Worm (Caenorhabditis elegans): ENCODE results near the gene C54E10.10.

DNA sequence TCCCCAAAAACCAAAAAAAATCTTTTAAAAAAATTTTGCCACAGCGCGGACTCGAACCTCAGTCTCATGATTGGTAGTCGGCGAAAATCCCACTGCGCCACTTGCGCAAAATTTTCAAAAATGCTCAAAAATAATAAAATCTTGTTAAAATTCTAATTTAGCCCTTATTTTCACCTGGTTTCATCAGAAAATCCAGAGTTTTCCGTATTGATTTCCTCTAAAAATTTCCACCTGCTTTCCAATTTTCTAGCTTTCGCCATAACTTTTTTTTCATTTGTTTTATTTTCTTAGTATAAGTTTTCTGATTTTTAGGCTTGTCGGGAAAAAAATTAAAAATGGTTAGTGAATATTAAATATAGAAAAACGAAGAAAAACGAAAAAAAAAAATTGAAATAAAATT lies 24.2 kb upstream of the C54E10.10 start:
- TF ChIP-seq ceh-32 (tag; optimal IDR thresholded peaks at IDR 0.05; ENCODE audit: poor library complexity) (no peak), ceh-20 (GFP tag; IDR thresholded peaks at IDR 0.05) (no peak), snpc-4 (tag; optimal IDR thresholded peaks at IDR 0.05) (no peak), nhr-237 (tag; optimal IDR thresholded peaks at IDR 0.05) (no peak), dmd-6 (GFP tag; IDR thresholded peaks at IDR 0.05) (no peak), pha-4 (GFP tag; IDR thresholded peaks at IDR 0.05) (no peak), pha-4 (tag; optimal IDR thresholded peaks at IDR 0.05) (no peak), skn-1 (tag; optimal IDR thresholded peaks at IDR 0.05) (no peak), nhr-11 (tag; optimal IDR thresholded peaks at IDR 0.05) (no peak), madf-9 (GFP tag; conservative IDR thresholded peaks at IDR 0.05) (no peak), lin-15B (tag; optimal IDR thresholded peaks at IDR 0.05) (no peak)

All from whole organism, L4 larva.